Fruit fly (Drosophila melanogaster) whole organism, embryonic: ENCODE measurements around the gene Dhdds.

ENCODE experiments used
- Bteb2 ChIP-seq: fragments of 200-800 bp; sonication (Bioruptor generic); optimal IDR thresholded peaks from 2 replicates; lab custom pipeline; 2016; ENCODE audit warnings: missing biosample characterization, missing genetic modification characterization
- CG11247 ChIP-seq: fragments of 200-800 bp; sonication (Bioruptor generic); IDR thresholded peaks from 2 replicates; pipeline ENCODE4 v1.3.6; 2022; ENCODE audit warnings: missing biosample characterization, missing genetic modification characterization
- CG11504 ChIP-seq: fragments of 200-800 bp; sonication (Bioruptor generic); optimal IDR thresholded peaks from 3 replicates; lab custom pipeline; 2019; ENCODE audit warnings: missing biosample characterization, mild to moderate bottlenecking, missing genetic modification characterization, moderate library complexity
- CG12104 ChIP-seq: fragments of 200-800 bp; sonication (Bioruptor generic); optimal IDR thresholded peaks from 3 replicates; lab custom pipeline; 2016; ENCODE audit warnings: missing biosample characterization, missing genetic modification characterization
- CG12391 ChIP-seq: fragments of 200-800 bp; sonication (Bioruptor generic); optimal IDR thresholded peaks from 3 replicates; lab custom pipeline; 2018; ENCODE audit warnings: missing biosample characterization, mild to moderate bottlenecking, missing genetic modification characterization, moderate library complexity
- CG14860 ChIP-seq: fragments of 200-800 bp; sonication (Bioruptor generic); IDR thresholded peaks from 3 replicates; pipeline ENCODE4 v1.3.6; 2022; ENCODE audit warnings: missing biosample characterization, missing genetic modification characterization; ENCODE audit not compliant: partially characterized antibody
- CG15011 ChIP-seq: fragments of 200-800 bp; sonication (Bioruptor generic); optimal IDR thresholded peaks from 3 replicates; lab custom pipeline; 2018; ENCODE audit warnings: missing biosample characterization, mild to moderate bottlenecking, missing genetic modification characterization
- CG15479 ChIP-seq: fragments of 200-800 bp; sonication (Bioruptor generic); optimal IDR thresholded peaks from 3 replicates; lab custom pipeline; 2019; ENCODE audit warnings: missing biosample characterization, mild to moderate bottlenecking, missing genetic modification characterization, moderate library complexity
- CG1647 ChIP-seq: fragments of 200-800 bp; sonication (Bioruptor generic); optimal IDR thresholded peaks from 3 replicates; lab custom pipeline; 2016; ENCODE audit warnings: missing biosample characterization, missing genetic modification characterization
- CG17186 ChIP-seq: fragments of 200-800 bp; sonication (Bioruptor generic); optimal IDR thresholded peaks from 3 replicates; lab custom pipeline; 2017; ENCODE audit warnings: missing biosample characterization, missing genetic modification reagents, missing genetic modification characterization
- CG17802 ChIP-seq: fragments of 200-800 bp; sonication (Bioruptor generic); optimal IDR thresholded peaks from 2 replicates; lab custom pipeline; 2018; ENCODE audit warnings: missing biosample characterization, mild to moderate bottlenecking, missing genetic modification characterization, moderate library complexity
- CG18764 ChIP-seq: fragments of 200-800 bp; sonication (Bioruptor generic); optimal IDR thresholded peaks from 3 replicates; lab custom pipeline; 2016; ENCODE audit warnings: missing biosample characterization, missing genetic modification characterization
- CG2120 ChIP-seq: fragments of 200-800 bp; sonication (Bioruptor generic); optimal IDR thresholded peaks from 3 replicates; lab custom pipeline; 2016; ENCODE audit warnings: missing biosample characterization, missing genetic modification characterization
- CG31365 ChIP-seq: fragments of 200-800 bp; sonication (Bioruptor generic); optimal IDR thresholded peaks from 2 replicates; lab custom pipeline; 2018; ENCODE audit warnings: missing biosample characterization, mild to moderate bottlenecking, missing genetic modification characterization
- CG34422 ChIP-seq: fragments of 200-800 bp; sonication (Bioruptor generic); IDR thresholded peaks from 3 replicates; pipeline ENCODE4 v1.3.6; 2022; ENCODE audit warnings: missing biosample characterization, missing genetic modification characterization
- CG6813 ChIP-seq: fragments of 200-800 bp; sonication (Bioruptor generic); optimal IDR thresholded peaks from 2 replicates; lab custom pipeline; 2017; ENCODE audit warnings: missing biosample characterization, missing genetic modification characterization, mild to moderate bottlenecking, moderate library complexity, missing genetic modification reagents
- CG8388 ChIP-seq: fragments of 200-800 bp; sonication (Bioruptor generic); optimal IDR thresholded peaks from 2 replicates; lab custom pipeline; 2019; ENCODE audit warnings: missing biosample characterization, mild to moderate bottlenecking, missing genetic modification characterization, moderate library complexity
- CG9609 ChIP-seq: fragments of 200-800 bp; sonication (Bioruptor generic); optimal IDR thresholded peaks from 3 replicates; lab custom pipeline; 2016; ENCODE audit warnings: missing biosample characterization, missing genetic modification characterization
- Chrac-16 ChIP-seq: fragments of 200-800 bp; sonication (Bioruptor generic); optimal IDR thresholded peaks from 3 replicates; lab custom pipeline; 2016; ENCODE audit warnings: missing biosample characterization, missing genetic modification characterization
- Eip74EF ChIP-seq, 2 experiments: fragments of 200-800 bp in 1 of 2; fragments of >200 bp in 1 of 2; sonication (Bioruptor generic) in 1 of 2; optimal IDR thresholded peaks; 2 replicates each; lab custom pipeline; 2017 to 2019; ENCODE audit warnings: missing biosample characterization in 2 of 2, missing genetic modification characterization in 2 of 2, mild to moderate bottlenecking in 1 of 2, moderate library complexity in 1 of 2
- PHDP ChIP-seq: fragments of 200-800 bp; sonication (Bioruptor generic); optimal IDR thresholded peaks from 3 replicates; lab custom pipeline; 2018; ENCODE audit warnings: missing biosample characterization, mild to moderate bottlenecking, missing genetic modification characterization, moderate library complexity
- Scr ChIP-seq: fragments of 200-800 bp; sonication (Bioruptor generic); IDR thresholded peaks from 2 replicates; pipeline ENCODE4 v1.3.6; 2022; ENCODE audit warnings: missing biosample characterization, missing genetic modification characterization; ENCODE audit not compliant: partially characterized antibody
- Xrp1 ChIP-seq: fragments of 200-800 bp; sonication (Bioruptor generic); IDR thresholded peaks from 2 replicates; pipeline ENCODE4 v1.3.6; 2022; ENCODE audit warnings: missing biosample characterization, missing genetic modification characterization
- ara ChIP-seq: fragments of 200-800 bp; sonication (Bioruptor generic); IDR thresholded peaks from 2 replicates; pipeline ENCODE4 v1.3.6; 2022; ENCODE audit warnings: missing biosample characterization, missing genetic modification characterization
- caup ChIP-seq: fragments of 200-800 bp; sonication (Bioruptor generic); optimal IDR thresholded peaks from 3 replicates; lab custom pipeline; 2017; ENCODE audit warnings: missing biosample characterization, mild to moderate bottlenecking, missing genetic modification characterization, moderate library complexity; ENCODE audit not compliant: severe bottlenecking
- dati ChIP-seq: fragments of 200-800 bp; sonication (Bioruptor generic); IDR thresholded peaks from 2 replicates; pipeline ENCODE4 v1.3.6; 2022; ENCODE audit warnings: missing biosample characterization, missing genetic modification characterization
- eyg ChIP-seq: fragments of 200-800 bp; sonication (Bioruptor generic); optimal IDR thresholded peaks from 3 replicates; lab custom pipeline; 2016; ENCODE audit warnings: missing biosample characterization, missing genetic modification characterization
- ftz-f1 ChIP-seq: fragments of 200-800 bp; sonication (Bioruptor generic); optimal IDR thresholded peaks from 2 replicates; lab custom pipeline; 2016; ENCODE audit warnings: missing biosample characterization, missing genetic modification characterization
- gce ChIP-seq: fragments of 200-800 bp; sonication (Bioruptor generic); IDR thresholded peaks from 3 replicates; pipeline ENCODE4 v1.3.6; 2022; ENCODE audit warnings: missing biosample characterization, missing genetic modification characterization
- gsb-n ChIP-seq: fragments of 200-800 bp; sonication (Bioruptor generic); optimal IDR thresholded peaks from 3 replicates; lab custom pipeline; 2018; ENCODE audit warnings: missing biosample characterization, mild to moderate bottlenecking, missing genetic modification characterization
- hbn ChIP-seq: fragments of 200-800 bp; sonication (Bioruptor generic); IDR thresholded peaks from 2 replicates; pipeline ENCODE4 v1.3.6; 2022; ENCODE audit warnings: missing biosample characterization, missing genetic modification characterization; ENCODE audit not compliant: partially characterized antibody
- lbe ChIP-seq: fragments of 200-800 bp; sonication (Bioruptor generic); optimal IDR thresholded peaks from 2 replicates; lab custom pipeline; 2016; ENCODE audit warnings: missing biosample characterization, mild to moderate bottlenecking, missing genetic modification characterization
- lilli ChIP-seq: fragments of 200-800 bp; sonication (Bioruptor generic); optimal IDR thresholded peaks from 3 replicates; lab custom pipeline; 2016; ENCODE audit warnings: missing biosample characterization, missing genetic modification characterization
- maf-S ChIP-seq: fragments of 200-800 bp; sonication (Bioruptor generic); optimal IDR thresholded peaks from 2 replicates; lab custom pipeline; 2016; ENCODE audit warnings: missing biosample characterization, missing genetic modification characterization
- nau ChIP-seq: fragments of 200-800 bp; sonication (Bioruptor generic); optimal IDR thresholded peaks from 3 replicates; lab custom pipeline; 2017; ENCODE audit warnings: missing biosample characterization, mild to moderate bottlenecking, missing genetic modification characterization, missing genetic modification reagents
- nerfin-1 ChIP-seq: fragments of 200-800 bp; sonication (Bioruptor generic); optimal IDR thresholded peaks from 3 replicates; lab custom pipeline; 2019; ENCODE audit warnings: missing biosample characterization, mild to moderate bottlenecking, missing genetic modification characterization, moderate library complexity
- pan ChIP-seq, 4 experiments: fragments of >200 bp in 3 of 4; fragments of 200-800 bp in 1 of 4; sonication (Bioruptor generic) in 1 of 4; optimal IDR thresholded peaks in 3 of 4; IDR thresholded peaks in 1 of 4; 2 replicates each; pipeline versions ENCODE4 v1.3.6 to Lab custom; 2017 to 2022; ENCODE audit warnings: missing biosample characterization in 2 of 4, missing genetic modification characterization in 2 of 4, mixed read lengths in 1 of 4
- pfk ChIP-seq: fragments of 200-800 bp; sonication (Bioruptor generic); optimal IDR thresholded peaks from 2 replicates; lab custom pipeline; 2018; ENCODE audit warnings: missing biosample characterization, mild to moderate bottlenecking, missing genetic modification characterization, moderate library complexity
- pum ChIP-seq: fragments of 200-800 bp; sonication (Bioruptor generic); optimal IDR thresholded peaks from 2 replicates; lab custom pipeline; 2016; ENCODE audit warnings: missing biosample characterization, missing genetic modification characterization
- slbo ChIP-seq: fragments of 200-800 bp; sonication (Bioruptor generic); IDR thresholded peaks from 2 replicates; pipeline ENCODE4 v1.3.6; 2022; ENCODE audit warnings: missing biosample characterization, missing genetic modification characterization
- tap ChIP-seq: fragments of 200-800 bp; optimal IDR thresholded peaks from 3 replicates; lab custom pipeline; 2019; ENCODE audit warnings: missing biosample characterization, mild to moderate bottlenecking, missing genetic modification characterization, moderate library complexity
- trh ChIP-seq: fragments of 200-800 bp; sonication (Bioruptor generic); optimal IDR thresholded peaks from 2 replicates; lab custom pipeline; 2016; ENCODE audit warnings: missing biosample characterization, missing genetic modification characterization
- usp ChIP-seq: fragments of >200 bp; optimal IDR thresholded peaks from 2 replicates; lab custom pipeline; 2017; ENCODE audit warnings: missing biosample characterization, missing genetic modification characterization
- vfl ChIP-seq: fragments of 200-800 bp; sonication (Bioruptor generic); optimal IDR thresholded peaks from 2 replicates; lab custom pipeline; 2016; ENCODE audit warnings: missing biosample characterization, missing genetic modification characterization
- vvl ChIP-seq: fragments of 200-800 bp; sonication (Bioruptor generic); IDR thresholded peaks from 2 replicates; pipeline ENCODE4 v1.3.6; 2022; ENCODE audit warnings: missing biosample characterization, missing genetic modification characterization
- wor ChIP-seq: fragments of 200-800 bp; sonication (Bioruptor generic); IDR thresholded peaks from 2 replicates; pipeline ENCODE4 v1.3.6; 2022; ENCODE audit warnings: missing biosample characterization, missing genetic modification characterization
- zf30C ChIP-seq: fragments of 200-800 bp; sonication (Bioruptor generic); optimal IDR thresholded peaks from 3 replicates; lab custom pipeline; 2018; ENCODE audit warnings: missing biosample characterization, mild to moderate bottlenecking, missing genetic modification characterization

The Dhdds gene

DNA sequence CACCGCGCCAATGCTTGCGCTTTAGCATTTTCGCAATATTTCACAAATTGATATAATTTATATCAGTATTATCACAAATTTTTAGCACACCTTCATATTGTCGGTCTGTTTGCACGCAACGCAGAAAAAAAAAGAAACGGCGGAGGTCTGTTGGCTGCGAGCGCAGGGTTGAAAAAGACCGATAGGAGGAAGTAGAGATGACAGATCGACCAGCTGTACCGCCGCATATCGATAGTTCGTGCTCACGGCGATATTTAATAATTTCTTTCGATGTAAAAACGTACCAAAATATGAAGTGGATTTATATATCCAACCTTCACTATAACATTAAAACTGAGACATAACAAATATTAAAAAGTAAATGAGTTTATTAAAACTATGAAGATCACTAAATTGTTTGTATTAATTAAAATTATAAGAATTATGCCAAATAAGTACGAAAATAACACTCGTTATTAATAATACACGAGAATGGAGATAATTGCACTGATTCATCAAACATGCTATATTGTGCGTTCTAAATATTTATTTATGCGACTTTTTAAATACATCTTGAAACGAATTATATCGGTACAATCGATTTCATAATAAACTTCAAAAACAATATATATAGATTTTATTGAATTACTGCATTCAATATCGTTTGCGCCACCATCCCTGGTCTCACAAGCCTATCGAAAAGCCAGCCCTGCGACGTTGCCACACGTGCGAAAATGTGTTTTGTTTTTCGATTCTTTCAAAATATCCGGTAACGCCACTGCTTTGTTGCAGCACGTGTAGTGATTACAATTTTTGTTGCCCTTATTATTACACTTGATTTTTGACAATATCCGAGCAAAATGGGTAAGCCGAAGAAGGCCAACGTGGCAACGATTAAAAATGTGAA, 31.8 kb downstream of the Dhdds start, which contains the start of the genes RpS6 and bys:
Gene RpS6, minus strand, starts transcription at position 179 of the 886 bp plus-strand sequence.
Gene bys, plus strand, starts transcription at position 728 of the 886 bp plus-strand sequence.
- no peak for TF ChIP-seq CG1647 (GFP tag; lab: Kevin White, UChicago)
- peak; percentile 88 for TF ChIP-seq Scr (GFP tag; lab: Robert Waterston, UW)
- no peak for TF ChIP-seq gsb-n
- TF ChIP-seq Xrp1 (GFP tag; lab: Robert Waterston, UW) = no peak
- peak; percentile 51 for TF ChIP-seq CG34422 (GFP tag; lab: Robert Waterston, UW)
- TF ChIP-seq CG11504 (tag; lab: Kevin White, UChicago) = peak; percentile 46
- peak; percentile 31; the same call in 1 of the 2 replicates for TF ChIP-seq vvl (GFP tag; lab: Robert Waterston, UW)
- TF ChIP-seq CG11247 (GFP tag; lab: Robert Waterston, UW) = peak; percentile 70
- TF ChIP-seq usp (GFP tag; lab: Kevin White, UChicago) = no peak
- TF ChIP-seq pan (optimal IDR thresholded peaks at IDR 0.05; lab: Kevin White, UChicago) = no peak
- TF ChIP-seq pan (GFP tag; optimal IDR thresholded peaks at IDR 0.05 in 1 of 2, IDR thresholded peaks at IDR 0.05 in 1 of 2) = peak in 1 of 2 experiments; percentile 65
- peak; percentile 77 for TF ChIP-seq CG14860 (GFP tag; lab: Robert Waterston, UW)
- TF ChIP-seq Bteb2 (GFP tag; lab: Kevin White, UChicago) = peak; percentile 58
- TF ChIP-seq caup = peak; percentile 69
- TF ChIP-seq CG9609 (GFP tag; lab: Kevin White, UChicago) = no peak
- TF ChIP-seq ftz-f1 (GFP tag; lab: Kevin White, UChicago) = no peak
- TF ChIP-seq zf30C (GFP tag; lab: Kevin White, UChicago) = peak; percentile 10
- no peak for TF ChIP-seq wor
- TF ChIP-seq vfl (GFP tag; lab: Kevin White, UChicago) = no peak
- TF ChIP-seq tap (tag; lab: Kevin White, UChicago) = no peak
- TF ChIP-seq eyg (GFP tag; lab: Kevin White, UChicago) = peak; percentile 6
- peak; percentile 59 for TF ChIP-seq CG12391 (tag; lab: Kevin White, UChicago)
- TF ChIP-seq CG15011 (GFP tag; lab: Kevin White, UChicago) = no peak
- no peak for TF ChIP-seq CG18764 (GFP tag; lab: Kevin White, UChicago)
- TF ChIP-seq CG6813 (GFP tag; lab: Kevin White, UChicago) = peak; percentile 51
- peak; percentile 1 for TF ChIP-seq pum
- 0 out of 2 replicates have a peak, but pooled peaks have one; percentile 4 for TF ChIP-seq dati
- TF ChIP-seq lbe (GFP tag; lab: Kevin White, UChicago) = peak; percentile 56
- peak; percentile 6 for TF ChIP-seq CG31365 (tag; lab: Kevin White, UChicago)
- peak; percentile 57 for TF ChIP-seq pfk (GFP tag; lab: Kevin White, UChicago)
- peak; percentile 81 for TF ChIP-seq slbo
- peak in 1 of 2 experiments; percentile 34 for TF ChIP-seq Eip74EF (GFP tag; optimal IDR thresholded peaks at IDR 0.05; lab: Kevin White, UChicago)
- peak; percentile 22 for TF ChIP-seq nerfin-1 (tag; lab: Kevin White, UChicago)
- peak; percentile 10 for TF ChIP-seq lilli (GFP tag; lab: Kevin White, UChicago)
- TF ChIP-seq CG17802 (tag; lab: Kevin White, UChicago) = peak; percentile 34
- TF ChIP-seq CG17186 (GFP tag; lab: Kevin White, UChicago) = no peak
- TF ChIP-seq ara (GFP tag; lab: Robert Waterston, UW) = peak; percentile 13; the same call in 1 of the 2 replicates
- peak; percentile 30 for TF ChIP-seq CG12104 (GFP tag; lab: Kevin White, UChicago)
- no peak for TF ChIP-seq gce (GFP tag; lab: Robert Waterston, UW)
- no peak for TF ChIP-seq trh (GFP tag; lab: Kevin White, UChicago)
- peak; percentile 62 for TF ChIP-seq CG2120
- peak; percentile 58 for TF ChIP-seq hbn (GFP tag; lab: Robert Waterston, UW)
- TF ChIP-seq CG8388 (GFP tag; lab: Kevin White, UChicago) = peak; percentile 20
- TF ChIP-seq Chrac-16 = peak; percentile 48
- TF ChIP-seq CG15479 = peak; percentile 26
- TF ChIP-seq maf-S (GFP tag; lab: Kevin White, UChicago) = peak; percentile 18
- TF ChIP-seq nau = no peak
- peak; percentile 36 for TF ChIP-seq PHDP (tag; lab: Kevin White, UChicago)
